Worm (Caenorhabditis elegans) whole organism, late embryonic: Measurements from ENCODE around the gene spin-2.

ENCODE experiments used
- C08G9.2 ChIP-seq: sonication (generic microtip); optimal IDR thresholded peaks from 2 replicates; lab custom pipeline; 2016; ENCODE audit warnings: mild to moderate bottlenecking, missing genetic modification characterization, moderate library complexity, missing compliant biosample characterization
- K02D7.2 ChIP-seq: sonication (generic microtip); optimal IDR thresholded peaks from 2 replicates; lab custom pipeline; 2017; ENCODE audit warnings: mild to moderate bottlenecking, missing genetic modification characterization, missing compliant biosample characterization
- K09A11.1 ChIP-seq: sonication (generic microtip); optimal IDR thresholded peaks from 2 replicates; lab custom pipeline; 2017; ENCODE audit warnings: antibody characterized with exemption, mild to moderate bottlenecking, missing genetic modification characterization, missing compliant biosample characterization; ENCODE audit not compliant: insufficient read depth
- Y22D7AL.16 ChIP-seq: sonication (generic microtip); optimal IDR thresholded peaks from 2 replicates; lab custom pipeline; 2016; ENCODE audit warnings: missing genetic modification characterization, missing compliant biosample characterization
- ama-1 ChIP-seq: fragments of 150-350 bp; optimal IDR thresholded peaks from 2 replicates; lab custom pipeline; 2014
- ceh-14 ChIP-seq: sonication (generic microtip); optimal IDR thresholded peaks from 2 replicates; lab custom pipeline; 2016; ENCODE audit warnings: missing genotype, missing genetic modification characterization, missing compliant biosample characterization
- ceh-18 ChIP-seq: sonication (generic microtip); optimal IDR thresholded peaks from 2 replicates; lab custom pipeline; 2016; ENCODE audit warnings: missing genetic modification characterization, missing compliant biosample characterization
- ceh-19 ChIP-seq: fragments of 200-800 bp; sonication (Bioruptor generic); optimal IDR thresholded peaks from 2 replicates; lab custom pipeline; 2018; ENCODE audit warnings: mild to moderate bottlenecking, missing genetic modification characterization, missing compliant biosample characterization
- ceh-2 ChIP-seq: sonication (generic microtip); optimal IDR thresholded peaks from 2 replicates; lab custom pipeline; 2016; ENCODE audit warnings: missing genotype, missing genetic modification characterization, missing compliant biosample characterization
- ceh-22 ChIP-seq: sonication (generic microtip); optimal IDR thresholded peaks from 2 replicates; lab custom pipeline; 2017; ENCODE audit warnings: missing biosample characterization, missing genetic modification characterization
- ceh-24 ChIP-seq: sonication (generic microtip); optimal IDR thresholded peaks from 2 replicates; lab custom pipeline; 2016; ENCODE audit warnings: mild to moderate bottlenecking, missing genetic modification characterization, missing compliant biosample characterization
- ceh-30 ChIP-seq: fragments of 150-350 bp; optimal IDR thresholded peaks from 2 replicates; lab custom pipeline; 2014; ENCODE audit warnings: missing biosample characterization, missing genetic modification characterization
- ceh-31 ChIP-seq: sonication (generic microtip); optimal IDR thresholded peaks from 2 replicates; lab custom pipeline; 2016; ENCODE audit warnings: missing genetic modification characterization, missing compliant biosample characterization
- ceh-34 ChIP-seq: sonication (generic microtip); optimal IDR thresholded peaks from 2 replicates; lab custom pipeline; 2016; ENCODE audit warnings: mild to moderate bottlenecking, missing genetic modification characterization, missing compliant biosample characterization
- ceh-45 ChIP-seq: fragments of 200-800 bp; sonication (Bioruptor generic); IDR thresholded peaks from 2 replicates; pipeline ENCODE4 v1.3.6; 2022; ENCODE audit warnings: missing genetic modification reagents, missing genetic modification characterization, missing compliant biosample characterization
- ceh-48 ChIP-seq: sonication (generic microtip); optimal IDR thresholded peaks from 2 replicates; lab custom pipeline; 2016; ENCODE audit warnings: missing genetic modification characterization, inconsistent platforms, missing compliant biosample characterization
- ceh-6 ChIP-seq: fragments of 200-800 bp; sonication (Bioruptor generic); optimal IDR thresholded peaks from 2 replicates; lab custom pipeline; 2018; ENCODE audit warnings: mild to moderate bottlenecking, missing genetic modification characterization, missing compliant biosample characterization
- che-1 ChIP-seq: sonication (generic microtip); optimal IDR thresholded peaks from 2 replicates; lab custom pipeline; 2016; ENCODE audit warnings: mild to moderate bottlenecking, missing genetic modification characterization, missing compliant biosample characterization
- elt-2 ChIP-seq: sonication (generic microtip); optimal IDR thresholded peaks from 2 replicates; lab custom pipeline; 2016; ENCODE audit warnings: missing genetic modification reagents, missing genetic modification characterization, missing compliant biosample characterization
- elt-4 ChIP-seq: sonication (generic microtip); optimal IDR thresholded peaks from 2 replicates; lab custom pipeline; 2016; ENCODE audit warnings: missing genetic modification characterization, missing compliant biosample characterization
- ets-4 ChIP-seq: sonication (generic microtip); optimal IDR thresholded peaks from 2 replicates; lab custom pipeline; 2016; ENCODE audit warnings: missing genetic modification characterization, missing compliant biosample characterization
- fax-1 ChIP-seq: sonication (generic microtip); optimal IDR thresholded peaks from 2 replicates; lab custom pipeline; 2016; ENCODE audit warnings: missing genotype, missing genetic modification characterization, missing compliant biosample characterization
- fkh-6 ChIP-seq: sonication (generic microtip); optimal IDR thresholded peaks from 2 replicates; lab custom pipeline; 2016; ENCODE audit warnings: missing genetic modification characterization, missing compliant biosample characterization
- gmeb-2 ChIP-seq: sonication (generic microtip); optimal IDR thresholded peaks from 2 replicates; lab custom pipeline; 2016; ENCODE audit warnings: missing genetic modification characterization, inconsistent platforms, missing compliant biosample characterization
- hlh-15 ChIP-seq: sonication (generic microtip); optimal IDR thresholded peaks from 2 replicates; lab custom pipeline; 2016; ENCODE audit warnings: missing genetic modification characterization, missing compliant biosample characterization
- hlh-30 ChIP-seq: sonication (generic microtip); optimal IDR thresholded peaks from 2 replicates; lab custom pipeline; 2017; ENCODE audit warnings: antibody characterized with exemption, missing genetic modification characterization, missing compliant biosample characterization; ENCODE audit not compliant: insufficient read depth
- hlh-6 ChIP-seq: sonication (generic microtip); optimal IDR thresholded peaks from 2 replicates; lab custom pipeline; 2016; ENCODE audit warnings: missing genotype, missing genetic modification characterization, missing compliant biosample characterization
- lin-11 ChIP-seq: fragments of 200-800 bp; sonication (Bioruptor generic); optimal IDR thresholded peaks from 2 replicates; lab custom pipeline; 2018; ENCODE audit warnings: mild to moderate bottlenecking, missing genetic modification characterization, missing compliant biosample characterization
- nfya-1 ChIP-seq: sonication (generic microtip); optimal IDR thresholded peaks from 2 replicates; lab custom pipeline; 2017; ENCODE audit warnings: missing genetic modification characterization, mild to moderate bottlenecking, missing compliant biosample characterization, antibody characterized with exemption, moderate library complexity
- nhr-11 ChIP-seq: fragments of 150-350 bp; optimal IDR thresholded peaks from 2 replicates; lab custom pipeline; 2014; ENCODE audit warnings: missing biosample characterization, missing genetic modification characterization
- pag-3 ChIP-seq: sonication (generic microtip); optimal IDR thresholded peaks from 2 replicates; lab custom pipeline; 2016; ENCODE audit warnings: missing compliant biosample characterization, missing genetic modification characterization, borderline replicate concordance
- pha-2 ChIP-seq: sonication (generic microtip); optimal IDR thresholded peaks from 2 replicates; lab custom pipeline; 2017; ENCODE audit warnings: mild to moderate bottlenecking, missing genetic modification characterization, missing compliant biosample characterization
- pha-4 ChIP-seq: fragments of 150-350 bp; optimal IDR thresholded peaks from 2 replicates; lab custom pipeline; 2018; ENCODE audit warnings: missing biosample characterization, missing genetic modification reagents, missing genetic modification characterization
- pqm-1 ChIP-seq: sonication (generic microtip); optimal IDR thresholded peaks from 2 replicates; lab custom pipeline; 2016; ENCODE audit warnings: missing genetic modification characterization, missing compliant biosample characterization
- rnt-1 ChIP-seq: sonication (generic microtip); optimal IDR thresholded peaks from 2 replicates; lab custom pipeline; 2016; ENCODE audit warnings: missing genetic modification characterization, missing compliant biosample characterization
- sox-2 ChIP-seq: fragments of 200-800 bp; sonication (Bioruptor generic); IDR thresholded peaks from 2 replicates; pipeline ENCODE4 v1.3.6; 2022; ENCODE audit warnings: missing genetic modification reagents, missing genetic modification characterization, missing compliant biosample characterization
- syd-9 ChIP-seq: sonication (generic microtip); optimal IDR thresholded peaks from 2 replicates; lab custom pipeline; 2016; ENCODE audit warnings: mild to moderate bottlenecking, missing genetic modification characterization, moderate library complexity, missing compliant biosample characterization
- tbx-2 ChIP-seq: sonication (generic microtip); optimal IDR thresholded peaks from 2 replicates; lab custom pipeline; 2016; ENCODE audit warnings: missing genetic modification characterization, missing compliant biosample characterization
- tbx-7 ChIP-seq: sonication (generic microtip); optimal IDR thresholded peaks from 2 replicates; lab custom pipeline; 2016; ENCODE audit warnings: missing genotype, missing genetic modification characterization, missing compliant biosample characterization
- ttx-3 ChIP-seq: sonication (generic microtip); optimal IDR thresholded peaks from 2 replicates; lab custom pipeline; 2016; ENCODE audit warnings: missing genetic modification reagents, missing genetic modification characterization, missing compliant biosample characterization
- unc-42 ChIP-seq: sonication (generic microtip); optimal IDR thresholded peaks from 2 replicates; lab custom pipeline; 2016; ENCODE audit warnings: missing genotype, missing genetic modification characterization, missing compliant biosample characterization
- zip-5 ChIP-seq: sonication (generic microtip); optimal IDR thresholded peaks from 2 replicates; lab custom pipeline; 2016; ENCODE audit warnings: missing genetic modification characterization, missing compliant biosample characterization
- ztf-16 ChIP-seq: sonication (generic microtip); optimal IDR thresholded peaks from 2 replicates; lab custom pipeline; 2017; ENCODE audit warnings: missing genetic modification characterization, missing compliant biosample characterization

spin-2 gene

DNA sequence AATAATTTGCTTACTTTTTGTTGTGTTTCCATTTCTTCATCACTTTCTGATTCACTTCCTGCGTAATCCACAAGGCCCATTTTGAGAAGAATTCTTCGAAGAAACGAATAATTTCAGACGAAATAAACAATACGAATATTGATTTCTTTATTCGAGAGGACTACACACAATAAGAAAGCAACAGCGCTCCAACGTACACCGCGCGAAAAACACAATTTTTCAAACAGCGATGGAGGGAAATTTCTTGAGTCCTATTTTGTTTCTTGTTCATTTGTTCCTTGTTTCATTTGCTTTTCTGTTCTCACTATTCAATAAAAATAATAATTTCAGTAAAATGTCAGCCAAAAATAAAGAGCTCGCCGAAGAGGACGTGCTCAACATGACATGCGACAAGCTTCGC is 6.9 kb downstream of the spin-2 start, which contains the start of the genes prcc-1 and C39E9.12:
Gene prcc-1 (minus strand): TSS at position 119 of the 400 bp plus-strand sequence.
Gene C39E9.12 (plus strand): TSS at position 331 of the 400 bp plus-strand sequence.
- TF ChIP-seq syd-9 (tag; lab: Kevin White, UChicago) = no peak
- TF ChIP-seq fkh-6 (tag; lab: Kevin White, UChicago) = no peak
- TF ChIP-seq ets-4 (tag; lab: Kevin White, UChicago) = no peak
- peak; percentile 43 for TF ChIP-seq unc-42 (tag; lab: Kevin White, UChicago)
- no peak for TF ChIP-seq ceh-19
- no peak for TF ChIP-seq ceh-2 (tag; lab: Kevin White, UChicago)
- TF ChIP-seq Y22D7AL.16 (tag; lab: Kevin White, UChicago) = no peak
- TF ChIP-seq ttx-3 (tag; lab: Kevin White, UChicago) = no peak
- TF ChIP-seq C08G9.2 (tag; lab: Kevin White, UChicago) = no peak
- TF ChIP-seq tbx-7 = no peak
- TF ChIP-seq fax-1 (tag; lab: Kevin White, UChicago) = peak; percentile 22
- TF ChIP-seq hlh-30 = no peak
- TF ChIP-seq ama-1 (lab: Kevin White, UChicago) = no peak
- TF ChIP-seq ceh-14 (tag; lab: Kevin White, UChicago) = no peak
- TF ChIP-seq nfya-1 (tag; lab: Kevin White, UChicago) = peak; percentile 61
- peak; percentile 1 for TF ChIP-seq ceh-18
- TF ChIP-seq pha-4 (tag; lab: Kevin White, UChicago) = no peak
- no peak for TF ChIP-seq K02D7.2 (tag; lab: Kevin White, UChicago)
- no peak for TF ChIP-seq che-1 (tag; lab: Kevin White, UChicago)
- no peak for TF ChIP-seq sox-2 (GFP tag; lab: Robert Waterston, UW)
- TF ChIP-seq nhr-11 (tag; lab: Kevin White, UChicago) = no peak
- no peak for TF ChIP-seq pag-3 (tag; lab: Kevin White, UChicago)
- TF ChIP-seq ceh-30 (tag; lab: Kevin White, UChicago) = no peak
- TF ChIP-seq ceh-6 (GFP tag; lab: Kevin White, UChicago) = no peak
- no peak for TF ChIP-seq elt-2 (tag; lab: Kevin White, UChicago)
- no peak for TF ChIP-seq ceh-34 (tag; lab: Kevin White, UChicago)
- TF ChIP-seq ceh-31 = peak; percentile 33
- TF ChIP-seq pqm-1 (tag; lab: Kevin White, UChicago) = no peak
- no peak for TF ChIP-seq ztf-16 (tag; lab: Kevin White, UChicago)
- peak; percentile 65 for TF ChIP-seq ceh-48 (tag; lab: Kevin White, UChicago)
- TF ChIP-seq K09A11.1 (tag; lab: Kevin White, UChicago) = no peak

DNA sequence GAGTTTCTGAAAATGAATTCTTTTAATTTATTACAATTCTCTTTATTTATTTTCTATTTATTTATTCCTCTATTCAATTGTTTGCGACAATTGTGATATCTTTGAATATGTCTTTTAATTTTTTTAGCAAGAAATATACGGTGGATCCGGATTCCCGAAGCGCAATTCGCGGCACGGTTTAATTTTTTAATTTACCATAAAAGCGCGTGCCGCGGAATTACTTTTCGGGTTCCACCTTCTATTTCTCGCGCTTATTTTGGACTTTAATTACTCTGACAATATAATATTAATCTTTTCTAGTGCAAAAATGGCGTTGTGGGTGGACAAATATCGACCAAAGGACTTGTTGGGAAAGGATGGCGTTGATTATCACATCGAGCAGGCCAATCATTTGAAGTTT is 8.7 kb downstream of the spin-2 start, which contains the start of gene rfc-3:
Gene rfc-3 (plus strand): TSS at position 301 of the 400 bp plus-strand sequence.
- TF ChIP-seq ets-4 (tag; lab: Kevin White, UChicago) (no peak), K09A11.1 (tag; lab: Kevin White, UChicago) (no peak), ttx-3 (tag; lab: Kevin White, UChicago) (no peak), pha-4 (tag; lab: Kevin White, UChicago) (no peak), ceh-45 (no peak), rnt-1 (tag; lab: Kevin White, UChicago) (no peak), ceh-24 (tag; lab: Kevin White, UChicago) (no peak), ama-1 (lab: Kevin White, UChicago) (no peak), tbx-2 (tag; lab: Kevin White, UChicago) (no peak), ceh-48 (tag; lab: Kevin White, UChicago) (no peak), hlh-6 (tag; lab: Kevin White, UChicago) (no peak), elt-2 (tag; lab: Kevin White, UChicago) (no peak), lin-11 (tag; lab: Kevin White, UChicago) (no peak), gmeb-2 (tag; lab: Kevin White, UChicago) (no peak), hlh-30 (no peak), zip-5 (no peak), hlh-15 (tag; lab: Kevin White, UChicago) (no peak), elt-4 (tag; lab: Kevin White, UChicago) (no peak), pha-2 (tag; lab: Kevin White, UChicago) (no peak), ceh-22 (tag; lab: Kevin White, UChicago) (no peak)
